Worm (Caenorhabditis elegans) whole organism, L4 larva: ENCODE results near the gene F28F9.2.

ENCODE experiments used
- ceh-32 ChIP-seq: sonication (generic microtip); optimal IDR thresholded peaks from 2 replicates; lab custom pipeline; 2016; ENCODE audit warnings: mild to moderate bottlenecking, missing genetic modification characterization, missing compliant biosample characterization; ENCODE audit not compliant: poor library complexity
- daf-16 ChIP-seq, 3 experiments: sonication (generic microtip); optimal IDR thresholded peaks; 2 replicates each; lab custom pipeline; 2016 to 2017; ENCODE audit warnings: missing genetic modification characterization in 3 of 3, missing genetic modification reagents in 3 of 3, mild to moderate bottlenecking in 2 of 3, missing compliant biosample characterization in 2 of 3, missing biosample characterization in 1 of 3, moderate library complexity in 1 of 3
- lin-39 ChIP-seq: fragments of 150-350 bp; optimal IDR thresholded peaks from 2 replicates; lab custom pipeline; 2014; ENCODE audit warnings: missing biosample characterization, missing genetic modification reagents, missing genetic modification characterization
- lir-3 ChIP-seq: sonication (generic microtip); optimal IDR thresholded peaks from 2 replicates; lab custom pipeline; 2016; ENCODE audit warnings: mild to moderate bottlenecking, missing genetic modification characterization, missing compliant biosample characterization
- nhr-76 ChIP-seq: fragments of 150-350 bp; optimal IDR thresholded peaks from 2 replicates; lab custom pipeline; 2014; ENCODE audit warnings: missing biosample characterization, missing genetic modification characterization
- saeg-2 ChIP-seq: fragments of 200-800 bp; sonication (Bioruptor generic); IDR thresholded peaks from 2 replicates; pipeline ENCODE4 v1.3.6; 2022; ENCODE audit warnings: missing genetic modification reagents, missing genetic modification characterization, missing compliant biosample characterization
- tag-97 ChIP-seq: fragments of 200-800 bp; sonication (Bioruptor generic); IDR thresholded peaks from 2 replicates; pipeline ENCODE4 v1.3.6; 2022; ENCODE audit warnings: missing genetic modification characterization, missing compliant biosample characterization
- unc-62 ChIP-seq, 3 experiments: fragments of 150-350 bp in 1 of 3; sonication (generic microtip); optimal IDR thresholded peaks in 2 of 3; peaks in 1 of 3; 1 replicate in 1 of 3; 2 replicates in 2 of 3; lab custom pipeline; 2014 to 2017; ENCODE audit warnings: missing biosample characterization in 3 of 3, missing genetic modification characterization in 3 of 3, missing genetic modification reagents in 3 of 3, missing genotype in 1 of 3

- no peak for TF ChIP-seq lin-39 (tag; lab: Kevin White, UChicago)
- no peak for TF ChIP-seq lir-3 (tag; lab: Kevin White, UChicago)
- no peak for TF ChIP-seq nhr-76 (tag; lab: Kevin White, UChicago)
- TF ChIP-seq unc-62 (GFP tag; optimal IDR thresholded peaks at IDR 0.05 in 1 of 2; lab: Kevin White, UChicago) = no peak
- no peak for TF ChIP-seq unc-62 (tag; optimal IDR thresholded peaks at IDR 0.05; lab: Kevin White, UChicago)
- TF ChIP-seq daf-16 (GFP tag; optimal IDR thresholded peaks at IDR 0.05; lab: Kevin White, UChicago) = no peak
- no peak for TF ChIP-seq daf-16 (tag; optimal IDR thresholded peaks at IDR 0.05; lab: Kevin White, UChicago)
- no peak for TF ChIP-seq tag-97 (GFP tag; lab: Robert Waterston, UW)
- TF ChIP-seq ceh-32 (tag; lab: Kevin White, UChicago) = no peak
- TF ChIP-seq saeg-2 (GFP tag; lab: Robert Waterston, UW) = no peak
Observed at ce11 chrIV:3860419-3860818, 20.9 kb downstream of the F28F9.2 start.
